Worm (Caenorhabditis elegans) whole organism, L2 larva: ENCODE measurements around the gene tbb-2.

Source experiments
- R02D3.7 ChIP-seq: fragments of 150-350 bp; optimal IDR thresholded peaks from 2 replicates; lab custom pipeline; 2014; ENCODE audit warnings: missing biosample characterization, missing genetic modification characterization
- alr-1 ChIP-seq: fragments of 150-350 bp; optimal IDR thresholded peaks from 2 replicates; lab custom pipeline; 2014; ENCODE audit warnings: missing biosample characterization, missing genetic modification characterization
- ama-1 ChIP-seq: fragments of 150-350 bp; optimal IDR thresholded peaks from 2 replicates; lab custom pipeline; 2018; ENCODE audit warnings: inconsistent platforms
- crh-2 ChIP-seq: sonication (generic microtip); optimal IDR thresholded peaks from 2 replicates; lab custom pipeline; 2017; ENCODE audit warnings: missing biosample characterization, missing genetic modification characterization
- elt-3 ChIP-seq: sonication (generic microtip); optimal IDR thresholded peaks from 2 replicates; lab custom pipeline; 2017; ENCODE audit warnings: missing biosample characterization, missing genetic modification characterization
- lin-11 ChIP-seq: fragments of 150-350 bp; sonication (generic microtip); optimal IDR thresholded peaks from 2 replicates; lab custom pipeline; 2014; ENCODE audit warnings: missing biosample characterization, missing genetic modification characterization, inconsistent platforms, mixed read lengths
- lin-39 ChIP-seq: fragments of 150-350 bp; optimal IDR thresholded peaks from 2 replicates; lab custom pipeline; 2014; ENCODE audit warnings: missing biosample characterization, missing genetic modification reagents, missing genetic modification characterization
- mbf-1 ChIP-seq: sonication (generic microtip); optimal IDR thresholded peaks from 2 replicates; lab custom pipeline; 2017; ENCODE audit warnings: missing biosample characterization, missing genetic modification characterization
- mdl-1 ChIP-seq, 2 experiments: fragments of 150-350 bp in 1 of 2; sonication (generic microtip) in 1 of 2; optimal IDR thresholded peaks; 2 replicates each; lab custom pipeline; 2017; ENCODE audit warnings: missing biosample characterization in 2 of 2, missing genetic modification characterization in 2 of 2
- nhr-23 ChIP-seq: fragments of 150-350 bp; optimal IDR thresholded peaks from 2 replicates; lab custom pipeline; 2014; ENCODE audit warnings: missing biosample characterization, missing genetic modification reagents, missing genetic modification characterization
- sma-9 ChIP-seq, 2 experiments: fragments of 150-350 bp in 1 of 2; sonication (generic microtip) in 1 of 2; optimal IDR thresholded peaks; 2 replicates each; lab custom pipeline; 2014 to 2016; ENCODE audit warnings: missing genetic modification characterization in 2 of 2, mild to moderate bottlenecking in 1 of 2, missing biosample characterization in 1 of 2, missing compliant biosample characterization in 1 of 2, missing genetic modification reagents in 1 of 2, moderate library complexity in 1 of 2
- unc-62 ChIP-seq: fragments of 150-350 bp; optimal IDR thresholded peaks from 2 replicates; lab custom pipeline; 2014; ENCODE audit warnings: missing biosample characterization, missing genetic modification reagents, missing genetic modification characterization
- zag-1 ChIP-seq: fragments of 150-350 bp; optimal IDR thresholded peaks from 2 replicates; lab custom pipeline; 2014; ENCODE audit warnings: missing biosample characterization, missing genetic modification characterization
- ztf-4 ChIP-seq: fragments of 150-350 bp; optimal IDR thresholded peaks from 2 replicates; lab custom pipeline; 2014; ENCODE audit warnings: missing biosample characterization, missing genetic modification characterization

DNA sequence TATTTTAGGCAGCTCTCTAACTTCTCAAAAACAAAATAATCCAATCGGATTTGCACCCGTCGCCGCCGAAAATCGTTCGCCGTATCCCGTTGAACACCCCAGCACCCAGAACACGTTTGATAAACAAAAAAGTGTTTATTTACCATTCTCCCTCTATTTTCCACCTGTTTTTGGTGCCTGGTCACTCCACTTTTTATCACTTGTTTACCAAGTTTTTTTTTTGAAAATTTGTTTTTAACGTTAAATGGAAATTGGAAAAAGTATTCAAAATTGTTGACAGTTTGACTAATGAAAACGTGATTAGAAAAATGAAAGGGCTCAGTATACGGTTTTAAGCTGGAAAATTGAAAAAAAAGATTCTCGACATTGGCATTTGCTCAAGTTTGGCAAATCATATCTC, 42.4 kb downstream of the tbb-2 start:
- TF ChIP-seq nhr-23 (tag; lab: Kevin White, UChicago) (no peak), mbf-1 (tag; lab: Kevin White, UChicago) (no peak), ztf-4 (no peak), R02D3.7 (tag; lab: Kevin White, UChicago) (no peak), alr-1 (tag; lab: Kevin White, UChicago) (no peak), unc-62 (GFP tag; lab: Kevin White, UChicago) (no peak), ama-1 (no peak), sma-9 (GFP tag; optimal IDR thresholded peaks at IDR 0.05; lab: Kevin White, UChicago) (no peak), sma-9 (tag; optimal IDR thresholded peaks at IDR 0.05; lab: Kevin White, UChicago) (no peak), lin-39 (tag; lab: Kevin White, UChicago) (no peak), elt-3 (tag; lab: Kevin White, UChicago) (no peak), zag-1 (tag; lab: Kevin White, UChicago) (no peak), crh-2 (tag; lab: Kevin White, UChicago) (no peak), lin-11 (tag; lab: Kevin White, UChicago) (no peak), mdl-1 (tag; optimal IDR thresholded peaks at IDR 0.05; lab: Kevin White, UChicago) (no peak)
